Worm (Caenorhabditis elegans) whole organism, L2 larva: ENCODE measurements around the gene fbxc-50.
"Not testable (repeated sequence)": the region's sequence is repeated elsewhere in the genome, so short reads cannot be mapped to it uniquely, and the experiment has no call there.

Experiments
- C34F6.9 ChIP-seq: fragments of 150-350 bp; optimal IDR thresholded peaks from 2 replicates; lab custom pipeline; 2014; ENCODE audit warnings: missing biosample characterization, missing genetic modification characterization
- R02D3.7 ChIP-seq: fragments of 150-350 bp; optimal IDR thresholded peaks from 2 replicates; lab custom pipeline; 2014; ENCODE audit warnings: missing biosample characterization, missing genetic modification characterization
- Y55F3AM.14 ChIP-seq: fragments of 200-800 bp; sonication (Bioruptor generic); optimal IDR thresholded peaks from 2 replicates; lab custom pipeline; 2018; ENCODE audit warnings: mild to moderate bottlenecking, missing genetic modification characterization, missing compliant biosample characterization
- alr-1 ChIP-seq: fragments of 150-350 bp; optimal IDR thresholded peaks from 2 replicates; lab custom pipeline; 2014; ENCODE audit warnings: missing biosample characterization, missing genetic modification characterization
- blmp-1 ChIP-seq: sonication (generic microtip); optimal IDR thresholded peaks from 2 replicates; lab custom pipeline; 2017; ENCODE audit warnings: missing genetic modification characterization, mild to moderate bottlenecking, missing compliant biosample characterization, antibody characterized with exemption, moderate library complexity; ENCODE audit not compliant: insufficient read depth
- ceh-16 ChIP-seq: fragments of 150-350 bp; optimal IDR thresholded peaks from 2 replicates; lab custom pipeline; 2014; ENCODE audit warnings: missing biosample characterization, missing genetic modification characterization
- ceh-82 ChIP-seq: fragments of 150-350 bp; optimal IDR thresholded peaks from 2 replicates; lab custom pipeline; 2014; ENCODE audit warnings: missing biosample characterization, missing genetic modification characterization
- crh-2 ChIP-seq: sonication (generic microtip); optimal IDR thresholded peaks from 2 replicates; lab custom pipeline; 2017; ENCODE audit warnings: missing biosample characterization, missing genetic modification characterization
- dmd-4 ChIP-seq: sonication (generic microtip); optimal IDR thresholded peaks from 2 replicates; lab custom pipeline; 2017; ENCODE audit warnings: missing biosample characterization, missing genetic modification characterization
- egl-27 ChIP-seq: sonication (generic microtip); optimal IDR thresholded peaks from 3 replicates; lab custom pipeline; 2017; ENCODE audit warnings: missing biosample characterization, missing genetic modification reagents, missing genetic modification characterization
- elt-1 ChIP-seq: fragments of 150-350 bp; optimal IDR thresholded peaks from 2 replicates; lab custom pipeline; 2014; ENCODE audit warnings: missing biosample characterization, missing genetic modification characterization
- elt-3 ChIP-seq: sonication (generic microtip); optimal IDR thresholded peaks from 2 replicates; lab custom pipeline; 2017; ENCODE audit warnings: missing biosample characterization, missing genetic modification characterization
- fos-1 ChIP-seq: fragments of 150-350 bp; optimal IDR thresholded peaks from 2 replicates; lab custom pipeline; 2014; ENCODE audit warnings: missing biosample characterization, missing genetic modification characterization
- gmeb-1 ChIP-seq: fragments of 150-350 bp; optimal IDR thresholded peaks from 2 replicates; lab custom pipeline; 2014; ENCODE audit warnings: missing biosample characterization, missing genetic modification characterization
- lin-13 ChIP-seq: fragments of 150-350 bp; optimal IDR thresholded peaks from 2 replicates; lab custom pipeline; 2014; ENCODE audit warnings: missing biosample characterization, missing genetic modification reagents, missing genetic modification characterization
- lin-39 ChIP-seq: fragments of 150-350 bp; optimal IDR thresholded peaks from 2 replicates; lab custom pipeline; 2014; ENCODE audit warnings: missing biosample characterization, missing genetic modification reagents, missing genetic modification characterization
- mab-5 ChIP-seq: fragments of 150-350 bp; optimal IDR thresholded peaks from 2 replicates; lab custom pipeline; 2014; ENCODE audit warnings: missing biosample characterization, missing genetic modification characterization
- mbf-1 ChIP-seq: sonication (generic microtip); optimal IDR thresholded peaks from 2 replicates; lab custom pipeline; 2017; ENCODE audit warnings: missing biosample characterization, missing genetic modification characterization
- mdl-1 ChIP-seq, 2 experiments: fragments of 150-350 bp in 1 of 2; sonication (generic microtip) in 1 of 2; optimal IDR thresholded peaks; 2 replicates each; lab custom pipeline; 2017; ENCODE audit warnings: missing biosample characterization in 2 of 2, missing genetic modification characterization in 2 of 2
- nhr-23 ChIP-seq: fragments of 150-350 bp; optimal IDR thresholded peaks from 2 replicates; lab custom pipeline; 2014; ENCODE audit warnings: missing biosample characterization, missing genetic modification reagents, missing genetic modification characterization
- nhr-237 ChIP-seq: fragments of 150-350 bp; optimal IDR thresholded peaks from 2 replicates; lab custom pipeline; 2014; ENCODE audit warnings: missing biosample characterization, missing genetic modification characterization
- nhr-25 ChIP-seq: fragments of 150-350 bp; sonication (generic microtip); optimal IDR thresholded peaks from 3 replicates; lab custom pipeline; 2014; ENCODE audit warnings: missing biosample characterization, missing genetic modification characterization
- peb-1 ChIP-seq: fragments of 150-350 bp; optimal IDR thresholded peaks from 2 replicates; lab custom pipeline; 2014; ENCODE audit warnings: missing biosample characterization, missing genetic modification characterization
- skn-1 ChIP-seq: sonication (generic microtip); optimal IDR thresholded peaks from 2 replicates; lab custom pipeline; 2017; ENCODE audit warnings: missing biosample characterization, missing genetic modification characterization
- sma-3 ChIP-seq: sonication (generic microtip); optimal IDR thresholded peaks from 2 replicates; lab custom pipeline; 2016; ENCODE audit warnings: missing genetic modification reagents, missing genetic modification characterization, missing compliant biosample characterization
- sma-9 ChIP-seq, 2 experiments: fragments of 150-350 bp in 1 of 2; sonication (generic microtip) in 1 of 2; optimal IDR thresholded peaks; 2 replicates each; lab custom pipeline; 2014 to 2016; ENCODE audit warnings: missing genetic modification characterization in 2 of 2, mild to moderate bottlenecking in 1 of 2, missing biosample characterization in 1 of 2, missing compliant biosample characterization in 1 of 2, missing genetic modification reagents in 1 of 2, moderate library complexity in 1 of 2
- snpc-4 ChIP-seq: fragments of 150-350 bp; optimal IDR thresholded peaks from 2 replicates; lab custom pipeline; 2014; ENCODE audit warnings: missing biosample characterization, missing genetic modification characterization
- unc-39 ChIP-seq: fragments of 150-350 bp; optimal IDR thresholded peaks from 2 replicates; lab custom pipeline; 2014; ENCODE audit warnings: missing biosample characterization, missing genetic modification characterization
- unc-55 ChIP-seq: fragments of 150-350 bp; sonication (generic microtip); optimal IDR thresholded peaks from 3 replicates; lab custom pipeline; 2014; ENCODE audit warnings: missing biosample characterization, missing genetic modification reagents, missing genetic modification characterization
- ztf-11 ChIP-seq: sonication (generic microtip); optimal IDR thresholded peaks from 2 replicates; lab custom pipeline; 2017; ENCODE audit warnings: missing biosample characterization, missing genetic modification characterization

The fbxc-50 gene

DNA sequence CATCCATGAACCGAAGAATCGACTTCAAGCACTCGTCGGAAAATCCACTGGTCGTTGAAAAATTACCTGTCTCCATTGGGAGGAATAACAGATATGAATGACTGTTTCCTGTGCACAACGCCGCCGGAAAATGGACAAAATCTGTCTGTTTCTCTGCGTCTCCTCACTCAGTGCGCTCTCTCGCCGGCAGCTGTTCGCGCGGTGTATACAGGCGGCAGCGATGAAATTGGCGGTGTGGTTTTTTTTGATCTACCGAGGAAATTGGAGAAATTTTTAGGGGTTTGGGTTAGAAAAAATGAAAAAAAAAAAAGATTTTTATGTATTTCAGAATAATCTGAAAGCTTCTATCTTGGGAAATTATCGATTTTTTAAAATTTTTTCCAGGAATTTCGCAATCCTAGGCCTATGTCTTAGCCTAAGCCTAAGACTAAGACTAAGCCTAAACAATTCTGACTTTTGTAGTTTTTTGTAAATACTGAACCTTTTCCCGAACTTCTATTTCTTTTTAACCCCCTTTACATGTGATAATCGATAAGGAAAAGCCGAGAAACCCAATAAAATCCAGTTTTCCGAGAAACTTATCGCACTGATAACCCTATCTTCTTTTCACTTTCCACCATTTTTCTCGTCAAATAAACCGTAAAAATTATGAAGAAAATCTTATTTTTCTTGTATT, at the start of gene fbxc-50, which contains the start of gene C17F4.2:
Gene fbxc-50 (minus strand): TSS at position 81 of the 676 bp plus-strand sequence.
Gene C17F4.2 (plus strand): TSS at position 626 of the 676 bp plus-strand sequence.
- TF ChIP-seq ceh-16 (tag; lab: Kevin White, UChicago) (no peak), blmp-1 (tag; lab: Kevin White, UChicago) (no peak), dmd-4 (tag; lab: Kevin White, UChicago) (no peak), unc-55 (GFP tag; lab: Kevin White, UChicago) (no peak), ztf-11 (tag; lab: Kevin White, UChicago) (no peak), elt-3 (tag; lab: Kevin White, UChicago) (no peak), egl-27 (no peak), nhr-23 (tag; lab: Kevin White, UChicago) (no peak), nhr-237 (tag; lab: Kevin White, UChicago) (no peak), Y55F3AM.14 (GFP tag; lab: Kevin White, UChicago) (no peak), elt-1 (tag; lab: Kevin White, UChicago) (no peak), snpc-4 (tag; lab: Kevin White, UChicago) (no peak), C34F6.9 (tag; lab: Kevin White, UChicago) (no peak), ceh-82 (tag; lab: Kevin White, UChicago) (no peak), unc-39 (tag; lab: Kevin White, UChicago) (no peak), mbf-1 (no peak)

DNA sequence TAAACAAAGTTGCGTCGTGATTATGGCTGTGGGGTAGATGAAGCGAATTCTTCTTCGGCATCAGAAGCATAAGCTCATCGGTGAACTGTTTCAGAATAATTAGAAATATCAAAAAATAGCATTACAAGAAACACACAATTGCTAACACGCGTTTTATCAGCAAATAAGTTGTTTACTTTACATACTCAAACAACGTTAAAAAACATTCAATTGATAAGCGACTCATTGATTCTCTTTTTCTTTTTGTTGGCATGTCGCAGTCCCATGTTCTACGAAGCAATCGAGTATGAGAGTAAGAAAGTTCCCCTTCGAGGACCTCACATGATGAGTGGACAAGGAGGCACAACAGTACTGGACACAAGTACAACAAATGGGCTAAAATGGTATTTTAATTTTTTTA, 48.7 kb upstream of the fbxc-50 start, which contains the start of gene btb-16:
Gene btb-16 (plus strand): TSS at position 240 of the 400 bp plus-strand sequence.
- peak; percentile 45 for TF ChIP-seq fos-1 (tag; lab: Kevin White, UChicago)
- no peak for TF ChIP-seq unc-39 (tag; lab: Kevin White, UChicago)

DNA sequence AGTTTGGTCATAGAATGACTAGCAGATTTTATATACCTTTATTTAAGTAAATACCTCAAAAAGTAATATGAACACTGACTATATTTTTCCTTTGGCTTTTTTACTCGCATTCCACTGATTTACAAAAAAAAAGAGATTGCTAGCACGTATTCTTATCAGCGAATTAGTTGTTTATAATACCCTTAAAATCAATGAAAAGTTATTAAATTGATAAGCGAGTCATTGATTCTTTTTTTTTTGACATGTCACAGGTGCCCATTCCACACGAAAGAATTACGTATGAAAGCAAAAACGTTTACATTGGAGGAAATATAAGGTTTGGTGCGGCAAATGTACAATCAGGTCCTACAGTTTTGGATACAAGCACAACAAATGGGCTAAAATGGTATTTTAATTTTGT, 47.3 kb upstream of the fbxc-50 start, which contains the start of gene btb-17:
Gene btb-17 (plus strand): TSS at position 213 of the 400 bp plus-strand sequence.
- no peak for TF ChIP-seq egl-27
- TF ChIP-seq lin-13, result no peak
- peak; percentile 9 for TF ChIP-seq gmeb-1 (tag; lab: Kevin White, UChicago)
- TF ChIP-seq unc-55 (GFP tag; lab: Kevin White, UChicago), result no peak
- no peak for TF ChIP-seq mab-5 (tag; lab: Kevin White, UChicago)
- no peak for TF ChIP-seq ceh-82 (tag; lab: Kevin White, UChicago)
- peak; percentile 58 for TF ChIP-seq fos-1 (tag; lab: Kevin White, UChicago)
- no peak for TF ChIP-seq R02D3.7

DNA sequence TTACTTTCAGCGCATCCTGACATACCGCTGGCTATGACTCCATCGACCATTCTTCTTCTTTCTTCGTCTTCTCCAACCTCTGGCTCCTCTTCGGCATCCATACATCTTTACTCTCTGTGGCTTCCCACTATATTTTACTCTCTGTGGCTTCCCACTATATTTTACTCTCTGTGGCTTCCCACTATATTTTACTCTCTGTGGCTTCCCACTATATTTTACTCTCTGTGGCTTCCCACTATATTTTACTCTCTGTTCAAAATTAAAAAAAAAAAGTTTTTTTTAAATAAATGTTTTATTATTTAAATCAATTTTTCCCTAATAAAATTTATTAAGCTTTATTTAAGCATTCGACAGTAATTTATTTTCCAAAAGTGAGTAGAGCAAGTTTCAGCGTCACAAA, 42.6 kb upstream of the fbxc-50 start, which contains the start of gene F39E9.14:
Gene F39E9.14 (minus strand): TSS at position 101 of the 400 bp plus-strand sequence.
- TF ChIP-seq elt-3 (tag; lab: Kevin White, UChicago); R02D3.7; nhr-23 (tag; lab: Kevin White, UChicago): not testable (repeated sequence)

- TF ChIP-seq sma-3 (GFP tag; lab: Kevin White, UChicago) (no peak), mab-5 (tag; lab: Kevin White, UChicago) (no peak), Y55F3AM.14 (GFP tag; lab: Kevin White, UChicago) (no peak), unc-55 (GFP tag; lab: Kevin White, UChicago) (no peak), lin-39 (no peak), sma-9 (GFP tag; optimal IDR thresholded peaks at IDR 0.05; lab: Kevin White, UChicago) (no peak), sma-9 (tag; optimal IDR thresholded peaks at IDR 0.05; lab: Kevin White, UChicago) (no peak), blmp-1 (tag; lab: Kevin White, UChicago) (no peak), alr-1 (tag; lab: Kevin White, UChicago) (no peak), fos-1 (tag; lab: Kevin White, UChicago) (no peak), mdl-1 (tag; optimal IDR thresholded peaks at IDR 0.05; lab: Kevin White, UChicago) (no peak), nhr-25 (tag; lab: Kevin White, UChicago) (no peak), C34F6.9 (tag; lab: Kevin White, UChicago) (no peak), crh-2 (tag; lab: Kevin White, UChicago) (no peak)
These were observed 39.1 kb upstream of the fbxc-50 start, which contains the start of gene sri-63 for ce11 chrII:3287073-3287472. Gene sri-63, plus strand, starts transcription at chrII:3287373.

DNA sequence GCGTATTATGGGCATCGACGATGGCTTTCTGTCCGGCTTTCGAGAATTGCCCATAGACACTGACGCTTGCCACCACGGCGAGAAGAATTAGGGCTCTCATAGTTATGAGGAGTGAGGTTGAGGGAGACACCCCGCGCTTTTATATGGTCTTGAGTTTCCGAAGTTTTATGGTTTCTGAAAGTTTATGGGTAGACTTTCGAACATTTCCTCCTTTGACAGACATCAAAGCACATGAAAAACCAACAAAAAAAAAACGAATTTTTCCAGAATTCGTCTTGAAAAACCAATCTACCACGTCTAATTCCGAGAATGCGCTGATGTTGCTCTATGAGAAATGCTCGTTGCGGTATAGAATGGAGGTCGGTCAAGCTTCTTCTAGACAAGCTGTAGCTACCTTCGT, 36.6 kb upstream of the fbxc-50 start, which contains the start of gene scl-15:
Gene scl-15 (minus strand): TSS at position 101 of the 400 bp plus-strand sequence.
- no peak for TF ChIP-seq unc-39 (tag; lab: Kevin White, UChicago)
- no peak for TF ChIP-seq crh-2 (tag; lab: Kevin White, UChicago)
- no peak for TF ChIP-seq peb-1
- TF ChIP-seq fos-1 (tag; lab: Kevin White, UChicago), result no peak
- TF ChIP-seq sma-9 (GFP tag; optimal IDR thresholded peaks at IDR 0.05; lab: Kevin White, UChicago), result no peak
- TF ChIP-seq sma-9 (tag; optimal IDR thresholded peaks at IDR 0.05; lab: Kevin White, UChicago), result no peak
- TF ChIP-seq gmeb-1 (tag; lab: Kevin White, UChicago), result no peak
- TF ChIP-seq R02D3.7, result no peak
- no peak for TF ChIP-seq skn-1 (tag; lab: Kevin White, UChicago)
- no peak for TF ChIP-seq ztf-11 (tag; lab: Kevin White, UChicago)
